Fruit fly (Drosophila melanogaster) whole organism, embryonic: Measurements from ENCODE around the gene CG6830.

Experiments
- ATbp ChIP-seq: fragments of 200-800 bp; sonication (Bioruptor generic); optimal IDR thresholded peaks from 2 replicates; lab custom pipeline; 2017; ENCODE audit warnings: missing biosample characterization, mild to moderate bottlenecking, missing genetic modification characterization, missing genetic modification reagents
- Atf-2 ChIP-seq: fragments of 200-800 bp; sonication (Bioruptor generic); optimal IDR thresholded peaks from 2 replicates; lab custom pipeline; 2016; ENCODE audit warnings: missing biosample characterization, missing genetic modification characterization
- Bteb2 ChIP-seq: fragments of 200-800 bp; sonication (Bioruptor generic); optimal IDR thresholded peaks from 2 replicates; lab custom pipeline; 2016; ENCODE audit warnings: missing biosample characterization, missing genetic modification characterization
- CG10321 ChIP-seq: fragments of 200-800 bp; sonication (Bioruptor generic); IDR thresholded peaks from 2 replicates; pipeline ENCODE4 v1.3.6; 2022; ENCODE audit warnings: missing biosample characterization, missing genetic modification characterization
- CG10543 ChIP-seq: fragments of 200-800 bp; sonication (Bioruptor generic); optimal IDR thresholded peaks from 3 replicates; lab custom pipeline; 2017; ENCODE audit warnings: missing biosample characterization, mild to moderate bottlenecking, missing genetic modification characterization, moderate library complexity
- CG11247 ChIP-seq: fragments of 200-800 bp; sonication (Bioruptor generic); IDR thresholded peaks from 2 replicates; pipeline ENCODE4 v1.3.6; 2022; ENCODE audit warnings: missing biosample characterization, missing genetic modification characterization
- CG11456 ChIP-seq: fragments of 200-800 bp; sonication (Bioruptor generic); IDR thresholded peaks from 3 replicates; pipeline ENCODE4 v1.3.6; 2022; ENCODE audit warnings: missing biosample characterization, missing genetic modification characterization
- CG12071 ChIP-seq: fragments of 200-800 bp; sonication (Bioruptor generic); optimal IDR thresholded peaks from 3 replicates; lab custom pipeline; 2018; ENCODE audit warnings: missing biosample characterization, mild to moderate bottlenecking, missing genetic modification characterization
- CG13296 ChIP-seq: fragments of 200-800 bp; sonication (Bioruptor generic); optimal IDR thresholded peaks from 3 replicates; lab custom pipeline; 2018; ENCODE audit warnings: missing biosample characterization, mild to moderate bottlenecking, missing genetic modification characterization
- CG15601 ChIP-seq: fragments of 200-800 bp; sonication (Bioruptor generic); optimal IDR thresholded peaks from 3 replicates; lab custom pipeline; 2019; ENCODE audit warnings: missing biosample characterization, mild to moderate bottlenecking, missing genetic modification characterization, moderate library complexity
- CG15696 ChIP-seq: fragments of 200-800 bp; sonication (Bioruptor generic); optimal IDR thresholded peaks from 2 replicates; lab custom pipeline; 2019; ENCODE audit warnings: missing biosample characterization, mild to moderate bottlenecking, missing genetic modification characterization, moderate library complexity
- CG16863 ChIP-seq: fragments of 200-800 bp; sonication (Bioruptor generic); optimal IDR thresholded peaks from 3 replicates; lab custom pipeline; 2016; ENCODE audit warnings: missing biosample characterization, missing genetic modification characterization
- CG17359 ChIP-seq: fragments of 200-800 bp; sonication (Bioruptor generic); optimal IDR thresholded peaks from 3 replicates; lab custom pipeline; 2018; ENCODE audit warnings: missing biosample characterization, mild to moderate bottlenecking, missing genetic modification characterization, moderate library complexity
- CG17829 ChIP-seq: fragments of 200-800 bp; optimal IDR thresholded peaks from 2 replicates; lab custom pipeline; 2019; ENCODE audit warnings: missing biosample characterization, mild to moderate bottlenecking, missing genetic modification characterization, moderate library complexity
- CG1792 ChIP-seq: fragments of 200-800 bp; sonication (Bioruptor generic); optimal IDR thresholded peaks from 2 replicates; lab custom pipeline; 2016; ENCODE audit warnings: missing biosample characterization, missing genetic modification characterization
- CG2116 ChIP-seq: fragments of 200-800 bp; sonication (Bioruptor generic); optimal IDR thresholded peaks from 3 replicates; lab custom pipeline; 2018; ENCODE audit warnings: missing biosample characterization, mild to moderate bottlenecking, missing genetic modification characterization
- CG3163 ChIP-seq: fragments of 200-800 bp; sonication (Bioruptor generic); optimal IDR thresholded peaks from 3 replicates; lab custom pipeline; 2016; ENCODE audit warnings: missing biosample characterization, missing genetic modification characterization
- CG34422 ChIP-seq: fragments of 200-800 bp; sonication (Bioruptor generic); IDR thresholded peaks from 3 replicates; pipeline ENCODE4 v1.3.6; 2022; ENCODE audit warnings: missing biosample characterization, missing genetic modification characterization
- CG3726 ChIP-seq: fragments of 200-800 bp; sonication (Bioruptor generic); IDR thresholded peaks from 3 replicates; pipeline ENCODE4, ENCODE4 v1.3.6; 2022; ENCODE audit warnings: missing biosample characterization, missing genetic modification characterization
- CG4617 ChIP-seq: fragments of 200-800 bp; sonication (Bioruptor generic); optimal IDR thresholded peaks from 3 replicates; lab custom pipeline; 2016; ENCODE audit warnings: missing biosample characterization, missing genetic modification characterization, borderline replicate concordance
- CG5953 ChIP-seq: fragments of 200-800 bp; sonication (Bioruptor generic); IDR thresholded peaks from 2 replicates; pipeline ENCODE4 v1.3.6; 2022; ENCODE audit warnings: missing biosample characterization, missing genetic modification characterization
- CG6175 ChIP-seq: fragments of 200-800 bp; sonication (Bioruptor generic); IDR thresholded peaks from 3 replicates; pipeline ENCODE4 v1.3.6; 2022; ENCODE audit warnings: missing biosample characterization, missing genetic modification characterization
- CG7271 ChIP-seq: fragments of 200-800 bp; sonication (Bioruptor generic); optimal IDR thresholded peaks from 2 replicates; lab custom pipeline; 2018; ENCODE audit warnings: missing biosample characterization, mild to moderate bottlenecking, missing genetic modification characterization, moderate library complexity
- CG7556 ChIP-seq: fragments of 200-800 bp; sonication (Bioruptor generic); optimal IDR thresholded peaks from 2 replicates; lab custom pipeline; 2017; ENCODE audit warnings: missing biosample characterization, mild to moderate bottlenecking, missing genetic modification characterization
- CG9609 ChIP-seq: fragments of 200-800 bp; sonication (Bioruptor generic); optimal IDR thresholded peaks from 3 replicates; lab custom pipeline; 2016; ENCODE audit warnings: missing biosample characterization, missing genetic modification characterization
- Deaf1 ChIP-seq: fragments of 200-800 bp; optimal IDR thresholded peaks from 3 replicates; lab custom pipeline; 2019; ENCODE audit warnings: missing biosample characterization, mild to moderate bottlenecking, missing genetic modification characterization, moderate library complexity
- Fer1 ChIP-seq: fragments of 200-800 bp; sonication (Bioruptor generic); optimal IDR thresholded peaks from 2 replicates; lab custom pipeline; 2017; ENCODE audit warnings: missing biosample characterization, mild to moderate bottlenecking, missing genetic modification characterization
- HLHmδ ChIP-seq: fragments of 200-800 bp; sonication (Bioruptor generic); optimal IDR thresholded peaks from 2 replicates; lab custom pipeline; 2018; ENCODE audit warnings: missing biosample characterization, mild to moderate bottlenecking, missing genetic modification characterization, moderate library complexity
- Lim3 ChIP-seq: fragments of 200-800 bp; sonication (Bioruptor generic); IDR thresholded peaks from 2 replicates; pipeline ENCODE4 v1.3.6; 2022; ENCODE audit warnings: missing biosample characterization, missing genetic modification characterization
- Med ChIP-seq: fragments of 200-800 bp; sonication (Bioruptor generic); peaks from one replicate; lab custom pipeline; 2016; ENCODE audit warnings: missing biosample characterization, missing genetic modification characterization, mild to moderate bottlenecking, inconsistent platforms, moderate library complexity
- Nf-YC ChIP-seq: fragments of 200-800 bp; optimal IDR thresholded peaks from 3 replicates; lab custom pipeline; 2019; ENCODE audit warnings: missing biosample characterization, mild to moderate bottlenecking, missing genetic modification characterization, moderate library complexity
- Sox100B ChIP-seq: fragments of 200-800 bp; sonication (Bioruptor generic); optimal IDR thresholded peaks from 3 replicates; lab custom pipeline; 2018; ENCODE audit warnings: missing biosample characterization, mild to moderate bottlenecking, missing genetic modification characterization
- YL-1 ChIP-seq: fragments of 200-800 bp; sonication (Bioruptor generic); optimal IDR thresholded peaks from 3 replicates; lab custom pipeline; 2017; ENCODE audit warnings: missing biosample characterization, mild to moderate bottlenecking, missing genetic modification characterization
- ab ChIP-seq: fragments of 200-800 bp; sonication (Bioruptor generic); optimal IDR thresholded peaks from 2 replicates; lab custom pipeline; 2016; ENCODE audit warnings: missing biosample characterization, missing genetic modification characterization
- bab2 ChIP-seq: fragments of 200-800 bp; sonication (Bioruptor generic); optimal IDR thresholded peaks from 2 replicates; lab custom pipeline; 2016; ENCODE audit warnings: missing biosample characterization, missing genetic modification characterization
- bsh ChIP-seq, 2 experiments: fragments of 200-800 bp; sonication (Bioruptor generic); optimal IDR thresholded peaks; 2 replicates each; lab custom pipeline; 2017 to 2018; ENCODE audit warnings: mild to moderate bottlenecking in 2 of 2, missing biosample characterization in 2 of 2, missing genetic modification characterization in 2 of 2, moderate library complexity in 1 of 2
- chn ChIP-seq: fragments of 200-800 bp; sonication (Bioruptor generic); optimal IDR thresholded peaks from 2 replicates; lab custom pipeline; 2016; ENCODE audit warnings: missing biosample characterization, missing genetic modification characterization
- croc ChIP-seq: fragments of 200-800 bp; sonication (Bioruptor generic); conservative IDR thresholded peaks from 3 replicates; pipeline ENCODE4 v1.3.6; 2022; ENCODE audit warnings: missing biosample characterization, missing genetic modification characterization
- en ChIP-seq: fragments of 200-800 bp; sonication (Bioruptor generic); optimal IDR thresholded peaks from 2 replicates; lab custom pipeline; 2016; ENCODE audit warnings: missing biosample characterization, missing genetic modification characterization
- fd96Cb ChIP-seq: fragments of 200-800 bp; sonication (Bioruptor generic); optimal IDR thresholded peaks from 2 replicates; lab custom pipeline; 2018; ENCODE audit warnings: missing biosample characterization, mild to moderate bottlenecking, missing genetic modification characterization, moderate library complexity
- hbn ChIP-seq: fragments of 200-800 bp; sonication (Bioruptor generic); IDR thresholded peaks from 2 replicates; pipeline ENCODE4 v1.3.6; 2022; ENCODE audit warnings: missing biosample characterization, missing genetic modification characterization; ENCODE audit not compliant: partially characterized antibody
- lmd ChIP-seq: fragments of 200-800 bp; sonication (Bioruptor generic); IDR thresholded peaks from 2 replicates; pipeline ENCODE4 v1.3.6; 2022; ENCODE audit warnings: missing biosample characterization, missing genetic modification characterization
- nom ChIP-seq: fragments of 200-800 bp; sonication (Bioruptor generic); optimal IDR thresholded peaks from 2 replicates; lab custom pipeline; 2017; ENCODE audit warnings: missing biosample characterization, missing genetic modification characterization, mild to moderate bottlenecking, moderate library complexity, missing genetic modification reagents
- pfk ChIP-seq: fragments of 200-800 bp; sonication (Bioruptor generic); optimal IDR thresholded peaks from 2 replicates; lab custom pipeline; 2018; ENCODE audit warnings: missing biosample characterization, mild to moderate bottlenecking, missing genetic modification characterization, moderate library complexity
- pita ChIP-seq: fragments of 200-800 bp; sonication (Bioruptor generic); optimal IDR thresholded peaks from 2 replicates; lab custom pipeline; 2017; ENCODE audit warnings: missing biosample characterization, mild to moderate bottlenecking, missing genetic modification characterization
- pros ChIP-seq: fragments of 200-800 bp; sonication (Bioruptor generic); optimal IDR thresholded peaks from 3 replicates; lab custom pipeline; 2019; ENCODE audit warnings: missing biosample characterization, mild to moderate bottlenecking, missing genetic modification characterization, moderate library complexity
- sqz ChIP-seq: fragments of 200-800 bp; sonication (Bioruptor generic); optimal IDR thresholded peaks from 3 replicates; lab custom pipeline; 2018; ENCODE audit warnings: missing biosample characterization, mild to moderate bottlenecking, missing genetic modification characterization
- stwl ChIP-seq: fragments of 200-800 bp; sonication (Bioruptor generic); optimal IDR thresholded peaks from 3 replicates; lab custom pipeline; 2018; ENCODE audit warnings: missing biosample characterization, mild to moderate bottlenecking, missing genetic modification characterization, moderate library complexity
- tna ChIP-seq: fragments of 200-800 bp; sonication (Bioruptor generic); IDR thresholded peaks from 2 replicates; pipeline ENCODE4 v1.3.6; 2022; ENCODE audit warnings: missing biosample characterization, missing genetic modification characterization; ENCODE audit not compliant: partially characterized antibody
- unpg ChIP-seq: fragments of 200-800 bp; sonication (Bioruptor generic); optimal IDR thresholded peaks from 3 replicates; lab custom pipeline; 2018; ENCODE audit warnings: missing biosample characterization, mild to moderate bottlenecking, missing genetic modification characterization, moderate library complexity
- wdn ChIP-seq: fragments of 200-800 bp; sonication (Bioruptor generic); IDR thresholded peaks from 2 replicates; pipeline ENCODE4 v1.3.6; 2022; ENCODE audit warnings: missing biosample characterization, missing genetic modification characterization

CG6830 gene

dm6 chr3R:11646826-11647225 lies 37.3 kb downstream of the CG6830 start (continued):
- TF ChIP-seq pros (no peak), lmd (GFP tag; lab: Robert Waterston, UW) (no peak), CG15601 (tag; lab: Kevin White, UChicago) (no peak), Nf-YC (tag; lab: Kevin White, UChicago) (no peak), CG34422 (GFP tag; lab: Robert Waterston, UW) (peak; percentile 51; the same call in 1 of the 3 replicates), Med (peak; percentile 49), CG11247 (GFP tag; lab: Robert Waterston, UW) (no peak), CG7271 (tag; lab: Kevin White, UChicago) (no peak), CG11456 (GFP tag; lab: Robert Waterston, UW) (no peak), CG10543 (GFP tag; lab: Kevin White, UChicago) (no peak), hbn (GFP tag; lab: Robert Waterston, UW) (0 out of 2 replicates have a peak, but pooled peaks have one; percentile 31), CG9609 (GFP tag; lab: Kevin White, UChicago) (no peak), Deaf1 (tag; lab: Kevin White, UChicago) (peak; percentile 51), wdn (GFP tag; lab: Robert Waterston, UW) (no peak), pita (GFP tag; lab: Kevin White, UChicago) (no peak), ab (GFP tag; lab: Kevin White, UChicago) (no peak), Atf-2 (GFP tag; lab: Kevin White, UChicago) (no peak), bab2 (no peak), Fer1 (GFP tag; lab: Kevin White, UChicago) (no peak), CG3163 (peak; percentile 71), tna (GFP tag; lab: Robert Waterston, UW) (no peak), pfk (no peak), fd96Cb (tag; lab: Kevin White, UChicago) (no peak), CG12071 (GFP tag; lab: Kevin White, UChicago) (no peak), CG2116 (GFP tag; lab: Kevin White, UChicago) (no peak), CG13296 (GFP tag; lab: Kevin White, UChicago) (no peak), CG10321 (GFP tag; lab: Robert Waterston, UW) (no peak), ATbp (GFP tag; lab: Kevin White, UChicago) (peak; percentile 2), bsh (GFP tag; optimal IDR thresholded peaks at IDR 0.05; lab: Kevin White, UChicago) (peak in 1 of 2 experiments; percentile 73), Lim3 (no peak), en (GFP tag; lab: Kevin White, UChicago) (no peak), CG15696 (tag; lab: Kevin White, UChicago) (no peak), nom (GFP tag; lab: Kevin White, UChicago) (peak; percentile 98), CG5953 (GFP tag; lab: Robert Waterston, UW) (no peak), CG1792 (no peak), stwl (tag; lab: Kevin White, UChicago) (no peak), Bteb2 (GFP tag; lab: Kevin White, UChicago) (no peak), Sox100B (no peak), CG6175 (GFP tag; lab: Robert Waterston, UW) (no peak), chn (GFP tag; lab: Kevin White, UChicago) (no peak), CG7556 (GFP tag; lab: Kevin White, UChicago) (no peak), CG17829 (tag; lab: Kevin White, UChicago) (no peak), croc (no peak), HLHmδ (GFP tag; lab: Kevin White, UChicago) (no peak), CG16863 (GFP tag; lab: Kevin White, UChicago) (no peak), CG17359 (no peak), CG4617 (GFP tag; lab: Kevin White, UChicago) (no peak), sqz (GFP tag; lab: Kevin White, UChicago) (peak; percentile 62), unpg (GFP tag; lab: Kevin White, UChicago) (no peak), CG3726 (no peak), YL-1 (no peak)
